Worm (Caenorhabditis elegans) whole organism, young adult: ENCODE measurements around the gene ttr-53.

Experiments used
- D2030.7 ChIP-seq: fragments of 200-800 bp; sonication (Bioruptor generic); IDR thresholded peaks from 2 replicates; pipeline ENCODE4 v1.3.6; 2022; ENCODE audit warnings: missing genetic modification reagents, missing genetic modification characterization, missing compliant biosample characterization
- F37B4.10 ChIP-seq: fragments of 200-800 bp; sonication (Bioruptor generic); IDR thresholded peaks from 2 replicates; pipeline ENCODE4 v1.3.6; 2022; ENCODE audit warnings: missing genetic modification characterization, missing compliant biosample characterization
- F39B2.1 ChIP-seq: fragments of 200-800 bp; sonication (Bioruptor generic); IDR thresholded peaks from 2 replicates; pipeline ENCODE4 v1.3.6; 2022; ENCODE audit warnings: missing genetic modification reagents, missing genetic modification characterization, missing compliant biosample characterization
- F55B11.4 ChIP-seq: sonication (generic microtip); optimal IDR thresholded peaks from 2 replicates; lab custom pipeline; 2016; ENCODE audit warnings: missing compliant biosample characterization, missing genetic modification characterization, borderline replicate concordance; ENCODE audit not compliant: insufficient read depth
- F57A8.1 ChIP-seq: fragments of 200-800 bp; sonication (Bioruptor generic); optimal IDR thresholded peaks from 2 replicates; lab custom pipeline; 2018; ENCODE audit warnings: mild to moderate bottlenecking, missing genetic modification characterization, moderate library complexity, missing compliant biosample characterization
- F57C9.4 ChIP-seq: sonication (generic microtip); optimal IDR thresholded peaks from 2 replicates; lab custom pipeline; 2017; ENCODE audit warnings: mild to moderate bottlenecking, missing genetic modification characterization, missing compliant biosample characterization
- Y53G8AR.9 ChIP-seq: fragments of 200-800 bp; sonication (Bioruptor generic); conservative IDR thresholded peaks from 2 replicates; pipeline ENCODE4 v1.3.6; 2022; ENCODE audit warnings: missing genetic modification reagents, missing genetic modification characterization, missing compliant biosample characterization
- Y56A3A.18 ChIP-seq: fragments of 200-800 bp; sonication (Bioruptor generic); IDR thresholded peaks from 2 replicates; pipeline ENCODE4 v1.3.6; 2022; ENCODE audit warnings: missing genetic modification reagents, missing genetic modification characterization, missing compliant biosample characterization
- Y67H2A.10 ChIP-seq: fragments of 200-800 bp; sonication (Bioruptor generic); conservative IDR thresholded peaks from 2 replicates; pipeline ENCODE4 v1.3.6; 2022; ENCODE audit warnings: missing genetic modification reagents, missing genetic modification characterization, missing compliant biosample characterization
- ama-1 ChIP-seq, 3 experiments: fragments of 150-350 bp in 1 of 3; sonication (generic microtip) in 2 of 3; optimal IDR thresholded peaks; 2 replicates each; lab custom pipeline; 2014 to 2018; ENCODE audit warnings: missing biosample characterization in 2 of 3, missing genetic modification characterization in 2 of 3, missing genetic modification reagents in 2 of 3
- athp-1 ChIP-seq: sonication (generic microtip); optimal IDR thresholded peaks from 2 replicates; lab custom pipeline; 2017; ENCODE audit warnings: mild to moderate bottlenecking, missing genetic modification characterization, missing compliant biosample characterization
- attf-3 ChIP-seq: fragments of 200-800 bp; sonication (Bioruptor generic); conservative IDR thresholded peaks from 2 replicates; pipeline ENCODE4 v1.3.6; 2022; ENCODE audit warnings: missing genetic modification reagents, missing genetic modification characterization, missing compliant biosample characterization
- ceh-100 ChIP-seq: fragments of 200-800 bp; sonication (Bioruptor generic); IDR thresholded peaks from 2 replicates; pipeline ENCODE4 v1.3.6; 2022; ENCODE audit warnings: missing genetic modification reagents, missing genetic modification characterization, missing compliant biosample characterization
- die-1 ChIP-seq: sonication (generic microtip); optimal IDR thresholded peaks from 2 replicates; lab custom pipeline; 2016; ENCODE audit warnings: missing genotype, mild to moderate bottlenecking, missing genetic modification characterization, missing compliant biosample characterization
- dox-1 ChIP-seq: fragments of 200-800 bp; sonication (Bioruptor generic); IDR thresholded peaks from 2 replicates; pipeline ENCODE4 v1.3.6; 2022; ENCODE audit warnings: missing genetic modification reagents, missing genetic modification characterization, missing compliant biosample characterization
- efl-1 ChIP-seq: fragments of 150-350 bp; optimal IDR thresholded peaks from 2 replicates; lab custom pipeline; 2014; ENCODE audit warnings: missing biosample characterization, missing genetic modification reagents, missing genetic modification characterization
- egl-18 ChIP-seq: fragments of 200-800 bp; sonication (Bioruptor generic); IDR thresholded peaks from 2 replicates; pipeline ENCODE4 v1.3.6; 2022; ENCODE audit warnings: missing genetic modification reagents, missing genetic modification characterization, missing compliant biosample characterization
- egl-44 ChIP-seq: fragments of 200-800 bp; sonication (Bioruptor generic); IDR thresholded peaks from 2 replicates; pipeline ENCODE4 v1.3.6; 2022; ENCODE audit warnings: missing genetic modification reagents, missing genetic modification characterization, missing compliant biosample characterization
- gei-17 ChIP-seq: fragments of 200-800 bp; sonication (Bioruptor generic); optimal IDR thresholded peaks from 2 replicates; lab custom pipeline; 2018; ENCODE audit warnings: mild to moderate bottlenecking, missing genetic modification characterization, missing compliant biosample characterization
- him-1 ChIP-seq: sonication (generic microtip); optimal IDR thresholded peaks from 2 replicates; lab custom pipeline; 2016; ENCODE audit warnings: missing genotype, missing genetic modification reagents, missing genetic modification characterization, missing compliant biosample characterization
- hlh-26 ChIP-seq: fragments of 200-800 bp; sonication (Bioruptor generic); conservative IDR thresholded peaks from 2 replicates; pipeline ENCODE4 v1.3.6; 2022; ENCODE audit warnings: missing genetic modification reagents, missing genetic modification characterization, missing compliant biosample characterization
- let-526 ChIP-seq: fragments of 200-800 bp; sonication (Bioruptor generic); IDR thresholded peaks from 2 replicates; pipeline ENCODE4 v1.3.6; 2022; ENCODE audit warnings: missing genetic modification reagents, missing genetic modification characterization, missing compliant biosample characterization
- lin-26 ChIP-seq: fragments of 200-800 bp; sonication (Bioruptor generic); IDR thresholded peaks from 2 replicates; pipeline ENCODE4 v1.3.6; 2022; ENCODE audit warnings: missing genetic modification reagents, missing genetic modification characterization, missing compliant biosample characterization
- lin-35 ChIP-seq, 3 experiments: fragments of 150-350 bp in 2 of 3; sonication (generic microtip) in 1 of 3; optimal IDR thresholded peaks; 2 replicates each; lab custom pipeline; 2014 to 2018; ENCODE audit warnings: missing biosample characterization in 3 of 3, missing genetic modification characterization in 3 of 3, missing genetic modification reagents in 3 of 3
- lsl-1 ChIP-seq: fragments of 200-800 bp; sonication (Bioruptor generic); optimal IDR thresholded peaks from 2 replicates; lab custom pipeline; 2018; ENCODE audit warnings: mild to moderate bottlenecking, missing genetic modification characterization, moderate library complexity, missing compliant biosample characterization
- madf-6 ChIP-seq: fragments of 200-800 bp; sonication (Bioruptor generic); IDR thresholded peaks from 2 replicates; pipeline ENCODE4 v1.3.6; 2022; ENCODE audit warnings: missing genetic modification reagents, missing genetic modification characterization, missing compliant biosample characterization
- nhr-179 ChIP-seq: sonication (generic microtip); optimal IDR thresholded peaks from 2 replicates; lab custom pipeline; 2016; ENCODE audit warnings: mild to moderate bottlenecking, missing genetic modification characterization, missing compliant biosample characterization
- nhr-27 ChIP-seq: fragments of 200-800 bp; sonication (Bioruptor generic); optimal IDR thresholded peaks from 2 replicates; lab custom pipeline; 2018; ENCODE audit warnings: mild to moderate bottlenecking, missing genetic modification characterization, moderate library complexity, missing compliant biosample characterization
- nhr-90 ChIP-seq: sonication (generic microtip); optimal IDR thresholded peaks from 2 replicates; lab custom pipeline; 2016; ENCODE audit warnings: missing genotype, mild to moderate bottlenecking, missing genetic modification characterization, missing compliant biosample characterization
- rcor-1 ChIP-seq: fragments of 200-800 bp; sonication (Bioruptor generic); IDR thresholded peaks from 2 replicates; pipeline ENCODE4 v1.3.6; 2022; ENCODE audit warnings: missing genetic modification reagents, missing genetic modification characterization, missing compliant biosample characterization
- rec-8 ChIP-seq, 2 experiments: sonication (generic microtip); optimal IDR thresholded peaks; 2 replicates each; lab custom pipeline; 2016; ENCODE audit warnings: mild to moderate bottlenecking in 2 of 2, missing genetic modification characterization in 2 of 2, missing genetic modification reagents in 2 of 2, missing genotype in 2 of 2, missing biosample characterization in 1 of 2, missing compliant biosample characterization in 1 of 2, moderate library complexity in 1 of 2
- repo-1 ChIP-seq: sonication (generic microtip); optimal IDR thresholded peaks from 2 replicates; lab custom pipeline; 2017; ENCODE audit warnings: mild to moderate bottlenecking, missing genetic modification characterization, missing compliant biosample characterization
- sdz-38 ChIP-seq: sonication (generic microtip); optimal IDR thresholded peaks from 2 replicates; lab custom pipeline; 2016; ENCODE audit warnings: missing genotype, missing genetic modification characterization, missing compliant biosample characterization
- sea-2 ChIP-seq: fragments of 200-800 bp; sonication (Bioruptor generic); IDR thresholded peaks from 2 replicates; pipeline ENCODE4 v1.3.6; 2022; ENCODE audit warnings: missing genetic modification characterization, missing compliant biosample characterization
- snpc-1.1 ChIP-seq: sonication (generic microtip); optimal IDR thresholded peaks from 2 replicates; lab custom pipeline; 2017; ENCODE audit warnings: missing genetic modification characterization, mild to moderate bottlenecking, missing compliant biosample characterization, antibody characterized with exemption, moderate library complexity, missing genotype, missing genetic modification reagents; ENCODE audit not compliant: insufficient read depth
- snpc-3.4 ChIP-seq: sonication (generic microtip); optimal IDR thresholded peaks from 2 replicates; lab custom pipeline; 2017; ENCODE audit warnings: missing genetic modification characterization, mild to moderate bottlenecking, missing compliant biosample characterization, antibody characterized with exemption, moderate library complexity, missing genotype, missing genetic modification reagents
- snpc-4 ChIP-seq, 5 experiments: fragments of 150-350 bp in 1 of 5; sonication (generic microtip) in 4 of 5; optimal IDR thresholded peaks; 2 replicates each; lab custom pipeline; 2014 to 2018; ENCODE audit warnings: missing genetic modification characterization in 5 of 5, missing biosample characterization in 3 of 5, antibody characterized with exemption in 2 of 5, mild to moderate bottlenecking in 2 of 5, missing compliant biosample characterization in 2 of 5, missing genotype in 2 of 5, moderate library complexity in 2 of 5, missing genetic modification reagents in 1 of 5
- somi-1 ChIP-seq: fragments of 200-800 bp; sonication (Bioruptor generic); optimal IDR thresholded peaks from 2 replicates; lab custom pipeline; 2018; ENCODE audit warnings: mild to moderate bottlenecking, missing genetic modification characterization, missing compliant biosample characterization
- tbx-9 ChIP-seq: sonication (generic microtip); optimal IDR thresholded peaks from 2 replicates; lab custom pipeline; 2016; ENCODE audit warnings: borderline replicate concordance, missing genetic modification characterization, inconsistent platforms, missing compliant biosample characterization
- tlf-1 ChIP-seq: fragments of 200-800 bp; sonication (Bioruptor generic); optimal IDR thresholded peaks from 2 replicates; lab custom pipeline; 2018; ENCODE audit warnings: mild to moderate bottlenecking, missing genetic modification characterization, missing compliant biosample characterization
- zfh-2 ChIP-seq: fragments of 200-800 bp; sonication (Bioruptor generic); conservative IDR thresholded peaks from 2 replicates; pipeline ENCODE4 v1.3.6; 2022; ENCODE audit warnings: missing genetic modification reagents, missing genetic modification characterization, missing compliant biosample characterization
- ztf-6 ChIP-seq: fragments of 200-800 bp; sonication (Bioruptor generic); IDR thresholded peaks from 2 replicates; pipeline ENCODE4 v1.3.6; 2022; ENCODE audit warnings: missing genetic modification reagents, missing genetic modification characterization, missing compliant biosample characterization

ttr-53 gene

DNA sequence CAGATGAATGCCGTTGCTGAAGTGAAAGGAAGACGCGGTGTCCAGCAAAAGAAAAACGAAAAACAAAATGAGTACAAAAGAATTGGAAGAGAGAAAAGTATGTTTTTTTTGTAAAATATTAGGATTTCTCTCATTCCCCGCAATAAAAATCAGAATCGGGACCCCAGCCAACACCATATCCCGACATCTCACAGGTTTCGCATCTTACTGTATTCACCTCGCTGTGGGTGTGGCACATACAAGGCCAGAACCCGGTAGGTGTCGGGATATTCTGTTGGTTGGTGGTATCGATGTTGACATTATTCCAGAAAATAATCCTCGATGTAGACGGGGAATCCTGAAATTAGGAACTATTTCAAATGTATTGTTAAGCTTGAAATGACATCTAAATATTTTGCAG is 41.1 kb upstream of the ttr-53 start:
- TF ChIP-seq F57C9.4 (tag; lab: Kevin White, UChicago): no peak
- TF ChIP-seq F39B2.1 (GFP tag; lab: Robert Waterston, UW): no peak
- no peak for TF ChIP-seq D2030.7
- no peak for TF ChIP-seq rec-8 (tag; optimal IDR thresholded peaks at IDR 0.05; lab: Kevin White, UChicago)
- no peak for TF ChIP-seq nhr-27 (tag; lab: Kevin White, UChicago)
- TF ChIP-seq Y56A3A.18 (GFP tag; lab: Robert Waterston, UW): no peak
- no peak for TF ChIP-seq gei-17
- no peak for TF ChIP-seq ceh-100 (GFP tag; lab: Robert Waterston, UW)
- no peak for TF ChIP-seq ztf-6 (GFP tag; lab: Robert Waterston, UW)
- TF ChIP-seq Y67H2A.10 (GFP tag; lab: Robert Waterston, UW): no peak
- TF ChIP-seq him-1 (tag; lab: Kevin White, UChicago): no peak
- TF ChIP-seq somi-1 (GFP tag; lab: Kevin White, UChicago): no peak
- no peak for TF ChIP-seq nhr-90 (tag; lab: Kevin White, UChicago)
- peak; percentile 19 for TF ChIP-seq snpc-3.4 (tag; lab: Kevin White, UChicago)
- TF ChIP-seq tbx-9 (tag; lab: Kevin White, UChicago): no peak
- TF ChIP-seq Y53G8AR.9 (GFP tag; lab: Robert Waterston, UW): no peak
- TF ChIP-seq nhr-179 (tag; lab: Kevin White, UChicago): no peak
- no peak for TF ChIP-seq zfh-2
- no peak for TF ChIP-seq hlh-26 (GFP tag; lab: Robert Waterston, UW)
- TF ChIP-seq die-1 (tag; lab: Kevin White, UChicago): no peak
- TF ChIP-seq efl-1: no peak
- TF ChIP-seq rcor-1 (GFP tag; lab: Robert Waterston, UW): no peak
- TF ChIP-seq snpc-4 (GFP tag; optimal IDR thresholded peaks at IDR 0.05; lab: Kevin White, UChicago): peak; percentile 72
- peak; percentile 53 to 91 (median 68) for TF ChIP-seq snpc-4 (tag; optimal IDR thresholded peaks at IDR 0.05; lab: Kevin White, UChicago)
- TF ChIP-seq tlf-1: no peak
- peak; percentile 17 for TF ChIP-seq lsl-1 (GFP tag; lab: Kevin White, UChicago)
- TF ChIP-seq lin-26 (GFP tag; lab: Robert Waterston, UW): no peak
- TF ChIP-seq sdz-38 (tag; lab: Kevin White, UChicago): no peak
- TF ChIP-seq egl-44 (GFP tag; lab: Robert Waterston, UW): no peak
- TF ChIP-seq madf-6 (GFP tag; lab: Robert Waterston, UW): 0 out of 2 replicates have a peak, but pooled peaks have one; percentile 17
- no peak for TF ChIP-seq egl-18
- TF ChIP-seq F37B4.10 (GFP tag; lab: Robert Waterston, UW): no peak
- TF ChIP-seq F57A8.1 (GFP tag; lab: Kevin White, UChicago): no peak
- TF ChIP-seq repo-1: no peak
- TF ChIP-seq athp-1 (tag; lab: Kevin White, UChicago): no peak
- no peak for TF ChIP-seq attf-3 (GFP tag; lab: Robert Waterston, UW)
- TF ChIP-seq F55B11.4 (tag; lab: Kevin White, UChicago): no peak
- no peak for TF ChIP-seq sea-2 (GFP tag; lab: Robert Waterston, UW)
- TF ChIP-seq lin-35 (GFP tag; optimal IDR thresholded peaks at IDR 0.05; lab: Kevin White, UChicago): no peak
- peak; percentile 85 for TF ChIP-seq snpc-1.1 (tag; lab: Kevin White, UChicago)
- TF ChIP-seq ama-1 (optimal IDR thresholded peaks at IDR 0.05; lab: Kevin White, UChicago): no peak
- no peak for TF ChIP-seq ama-1 (GFP tag; optimal IDR thresholded peaks at IDR 0.05; lab: Kevin White, UChicago)
- no peak for TF ChIP-seq let-526 (GFP tag; lab: Robert Waterston, UW)
- TF ChIP-seq dox-1: no peak
